Worm (Caenorhabditis elegans) whole organism, young adult: ENCODE results near the gene F29C12.6.

ENCODE experiments used
- C06A6.2 ChIP-seq: fragments of 200-800 bp; sonication (Bioruptor generic); conservative IDR thresholded peaks from 2 replicates; pipeline ENCODE4 v1.3.6; 2022; ENCODE audit warnings: missing genetic modification characterization, missing compliant biosample characterization
- D2030.7 ChIP-seq: fragments of 200-800 bp; sonication (Bioruptor generic); IDR thresholded peaks from 2 replicates; pipeline ENCODE4 v1.3.6; 2022; ENCODE audit warnings: missing genetic modification reagents, missing genetic modification characterization, missing compliant biosample characterization
- F33H1.4 ChIP-seq: fragments of 200-800 bp; sonication (Bioruptor generic); IDR thresholded peaks from 2 replicates; pipeline ENCODE4 v1.3.6; 2022; ENCODE audit warnings: missing genetic modification reagents, missing genetic modification characterization, missing compliant biosample characterization
- atf-7 ChIP-seq: sonication (generic microtip); optimal IDR thresholded peaks from 2 replicates; lab custom pipeline; 2017; ENCODE audit warnings: mild to moderate bottlenecking, missing genetic modification characterization, missing compliant biosample characterization
- cebp-1 ChIP-seq, 2 experiments: fragments of 200-800 bp in 1 of 2; sonication (Bioruptor generic) in 1 of 2; sonication (generic microtip) in 1 of 2; IDR thresholded peaks in 1 of 2; optimal IDR thresholded peaks in 1 of 2; 2 replicates each; pipeline versions ENCODE4 v1.3.6 to Lab custom; 2017 to 2022; ENCODE audit warnings: missing compliant biosample characterization in 2 of 2, missing genetic modification characterization in 2 of 2, mild to moderate bottlenecking in 1 of 2, missing genetic modification reagents in 1 of 2, moderate library complexity in 1 of 2
- cebp-2 ChIP-seq: fragments of 200-800 bp; sonication (Bioruptor generic); IDR thresholded peaks from 2 replicates; pipeline ENCODE4 v1.3.6; 2022; ENCODE audit warnings: missing genetic modification characterization, missing compliant biosample characterization
- ceh-91 ChIP-seq: fragments of 200-800 bp; sonication (Bioruptor generic); IDR thresholded peaks from 2 replicates; pipeline ENCODE4 v1.3.6; 2022; ENCODE audit warnings: missing genetic modification reagents, missing genetic modification characterization, missing compliant biosample characterization
- dox-1 ChIP-seq: fragments of 200-800 bp; sonication (Bioruptor generic); IDR thresholded peaks from 2 replicates; pipeline ENCODE4 v1.3.6; 2022; ENCODE audit warnings: missing genetic modification reagents, missing genetic modification characterization, missing compliant biosample characterization
- egrh-3 ChIP-seq: fragments of 200-800 bp; sonication (Bioruptor generic); IDR thresholded peaks from 2 replicates; pipeline ENCODE4 v1.3.6; 2022; ENCODE audit warnings: missing genetic modification reagents, missing genetic modification characterization, missing compliant biosample characterization
- let-526 ChIP-seq: fragments of 200-800 bp; sonication (Bioruptor generic); IDR thresholded peaks from 2 replicates; pipeline ENCODE4 v1.3.6; 2022; ENCODE audit warnings: missing genetic modification reagents, missing genetic modification characterization, missing compliant biosample characterization
- madf-10 ChIP-seq: sonication (generic microtip); optimal IDR thresholded peaks from 2 replicates; lab custom pipeline; 2016; ENCODE audit warnings: mild to moderate bottlenecking, missing genetic modification characterization, missing compliant biosample characterization
- madf-6 ChIP-seq: fragments of 200-800 bp; sonication (Bioruptor generic); IDR thresholded peaks from 2 replicates; pipeline ENCODE4 v1.3.6; 2022; ENCODE audit warnings: missing genetic modification reagents, missing genetic modification characterization, missing compliant biosample characterization
- rpc-1 ChIP-seq, 2 experiments: fragments of 150-350 bp in 1 of 2; sonication (generic microtip) in 1 of 2; optimal IDR thresholded peaks; 2 replicates each; lab custom pipeline; 2014 to 2018; ENCODE audit warnings: missing biosample characterization in 1 of 2, missing genetic modification characterization in 1 of 2, missing genetic modification reagents in 1 of 2, missing genotype in 1 of 2
- xnd-1 ChIP-seq: sonication (generic microtip); optimal IDR thresholded peaks from 2 replicates; lab custom pipeline; 2016; ENCODE audit warnings: missing genotype, missing genetic modification reagents, missing genetic modification characterization, missing compliant biosample characterization
- zfh-2 ChIP-seq: fragments of 200-800 bp; sonication (Bioruptor generic); conservative IDR thresholded peaks from 2 replicates; pipeline ENCODE4 v1.3.6; 2022; ENCODE audit warnings: missing genetic modification reagents, missing genetic modification characterization, missing compliant biosample characterization
- ztf-26 ChIP-seq: sonication (generic microtip); optimal IDR thresholded peaks from 2 replicates; lab custom pipeline; 2017; ENCODE audit warnings: missing genetic modification characterization, missing compliant biosample characterization

F29C12.6 gene

DNA sequence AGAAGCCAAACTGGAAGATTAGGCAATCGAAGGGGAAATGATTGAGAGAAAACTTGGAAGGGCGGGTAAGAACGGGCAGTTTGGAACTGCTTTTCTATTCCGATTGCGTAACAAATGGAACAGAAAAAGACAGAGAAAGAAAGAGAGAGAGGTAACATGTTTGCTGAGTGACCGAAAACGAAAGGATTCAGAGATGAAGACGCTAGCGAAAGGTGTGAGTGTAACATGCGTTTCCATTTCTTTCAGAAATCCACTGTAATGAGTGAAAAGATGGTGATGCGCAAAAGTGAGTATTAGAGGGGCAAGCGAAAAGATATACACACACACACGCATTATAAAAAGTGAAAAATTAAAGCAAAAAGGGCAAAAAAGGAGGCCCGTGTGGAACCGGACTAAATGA is 37.8 kb downstream of the F29C12.6 start:
- no peak for TF ChIP-seq cebp-2 (GFP tag; lab: Robert Waterston, UW)
- TF ChIP-seq rpc-1 (optimal IDR thresholded peaks at IDR 0.05; lab: Kevin White, UChicago): no peak
- TF ChIP-seq rpc-1 (tag; optimal IDR thresholded peaks at IDR 0.05; lab: Kevin White, UChicago): no peak
- TF ChIP-seq madf-10: no peak
- no peak for TF ChIP-seq cebp-1 (GFP tag; IDR thresholded peaks at IDR 0.05; lab: Robert Waterston, UW)
- peak; percentile 38 for TF ChIP-seq cebp-1 (tag; optimal IDR thresholded peaks at IDR 0.05; lab: Kevin White, UChicago)

DNA sequence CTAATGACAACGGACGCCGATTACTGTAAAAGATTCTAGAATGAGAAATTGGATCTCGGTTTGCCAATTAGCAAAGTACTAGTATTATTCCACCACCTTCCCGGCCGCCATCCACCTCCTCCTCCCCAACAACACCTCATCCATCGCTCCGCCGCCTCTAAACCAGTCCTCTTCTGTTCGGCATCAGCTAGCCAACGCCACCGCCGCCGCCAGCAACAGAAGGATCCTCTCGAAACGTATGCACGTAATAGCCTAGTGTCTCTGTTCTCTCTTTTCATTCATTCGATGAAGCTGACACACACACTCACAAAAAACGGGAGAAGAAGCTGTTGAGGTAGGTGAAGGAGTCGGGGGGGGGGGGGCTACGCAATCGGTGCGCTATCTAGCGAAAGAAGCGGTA is 41.0 kb downstream of the F29C12.6 start:
- peak; percentile 67; the same call in 1 of the 2 replicates for TF ChIP-seq zfh-2 (GFP tag; lab: Robert Waterston, UW)
- no peak for TF ChIP-seq F33H1.4 (GFP tag; lab: Robert Waterston, UW)
- TF ChIP-seq let-526 (GFP tag; lab: Robert Waterston, UW): no peak
- no peak for TF ChIP-seq ceh-91 (GFP tag; lab: Robert Waterston, UW)
- no peak for TF ChIP-seq madf-6 (GFP tag; lab: Robert Waterston, UW)
- TF ChIP-seq D2030.7 (GFP tag; lab: Robert Waterston, UW): no peak
- peak; percentile 48; the same call in 1 of the 2 replicates for TF ChIP-seq egrh-3 (GFP tag; lab: Robert Waterston, UW)
- no peak for TF ChIP-seq madf-10
- TF ChIP-seq ztf-26 (tag; lab: Kevin White, UChicago): no peak

ce11 chrII:13174435-13174834 is 44.7 kb downstream of the F29C12.6 start:
- peak; percentile 16; the same call in 1 of the 2 replicates for TF ChIP-seq egrh-3 (GFP tag; lab: Robert Waterston, UW)
- TF ChIP-seq atf-7: no peak
- TF ChIP-seq zfh-2 (GFP tag; lab: Robert Waterston, UW): peak; percentile 67; the same call in 1 of the 2 replicates
- no peak for TF ChIP-seq dox-1
- TF ChIP-seq xnd-1 (tag; lab: Kevin White, UChicago): no peak
- no peak for TF ChIP-seq C06A6.2
